Worm (Caenorhabditis elegans) whole organism, midembryonic: ENCODE results near the gene R102.6.

Experiments
- cog-1 ChIP-seq: sonication (generic microtip); optimal IDR thresholded peaks from 2 replicates; lab custom pipeline; 2016; ENCODE audit warnings: missing genetic modification characterization, missing compliant biosample characterization
- flt-1 ChIP-seq: fragments of 200-800 bp; sonication (Bioruptor generic); IDR thresholded peaks from 2 replicates; pipeline ENCODE4 v1.3.6; 2022; ENCODE audit warnings: missing genetic modification characterization, missing compliant biosample characterization
- klf-2 ChIP-seq: fragments of 200-800 bp; sonication (Bioruptor generic); conservative IDR thresholded peaks from 2 replicates; pipeline ENCODE4 v1.3.6; 2022; ENCODE audit warnings: missing genetic modification reagents, missing genetic modification characterization, missing compliant biosample characterization
- ref-1 ChIP-seq: fragments of 200-800 bp; sonication (Bioruptor generic); conservative IDR thresholded peaks from 2 replicates; pipeline ENCODE4 v1.3.6; 2022; ENCODE audit warnings: missing genetic modification reagents, missing genetic modification characterization, missing compliant biosample characterization
- tab-1 ChIP-seq: fragments of 200-800 bp; sonication (Bioruptor generic); IDR thresholded peaks from 2 replicates; pipeline ENCODE4 v1.3.6; 2022; ENCODE audit warnings: missing genetic modification characterization, missing compliant biosample characterization

- TF ChIP-seq flt-1 (GFP tag; lab: Robert Waterston, UW) (no peak), ref-1 (GFP tag; lab: Robert Waterston, UW) (no peak), cog-1 (no peak), klf-2 (GFP tag; lab: Robert Waterston, UW) (no peak), tab-1 (GFP tag; lab: Robert Waterston, UW) (no peak)
Measured at ce11 chrIV:10734527-10735436, 28.8 kb upstream of the R102.6 start, which contains the start of the genes orc-5 and cyb-1.
